Fruit fly (Drosophila melanogaster): ENCODE measurements around the gene RpS6.

- no peak for TF ChIP-seq CG8478 (optimal IDR thresholded peaks at IDR 0.05)
- no peak for TF ChIP-seq CTCF (optimal IDR thresholded peaks at IDR 0.05)
These were observed 29.3 kb upstream of the RpS6 start for dm6 chrX:7930236-7931027.
